Worm (Caenorhabditis elegans): ENCODE results near the gene nep-5.

ce11 chrII:5522637-5523036, 34.7 kb downstream of the nep-5 start, which contains the start of gene ZK177.11:
- TF ChIP-seq W03F9.2 (tag; optimal IDR thresholded peaks at IDR 0.05) (no peak), him-1 (tag; optimal IDR thresholded peaks at IDR 0.05) (no peak), dao-5 (tag; optimal IDR thresholded peaks at IDR 0.05) (no peak)
